Worm (Caenorhabditis elegans): ENCODE measurements around the gene T21C12.4.

- TF ChIP-seq ets-7 (tag; optimal IDR thresholded peaks at IDR 0.05) (no peak), ceh-36 (tag; optimal IDR thresholded peaks at IDR 0.05) (no peak), hmg-4 (GFP tag; optimal IDR thresholded peaks at IDR 0.05) (no peak), ama-1 (optimal IDR thresholded peaks at IDR 0.05) (no peak), aly-1 (tag; optimal IDR thresholded peaks at IDR 0.05) (no peak), sea-1 (GFP tag; conservative IDR thresholded peaks at IDR 0.05) (no peak)
These were observed 19.0 kb downstream of the T21C12.4 start, which contains the start of gene nlp-68 for ce11 chrIII:10538757-10539213.

All from whole organism, early embryonic.